Worm (Caenorhabditis elegans) whole organism, young adult: ENCODE data around the gene col-88.

ENCODE experiments used
- B0336.3 ChIP-seq: fragments of 200-800 bp; sonication (Bioruptor generic); IDR thresholded peaks from 2 replicates; pipeline ENCODE4 v1.3.6; 2022; ENCODE audit warnings: missing genetic modification characterization, missing compliant biosample characterization
- F57C9.4 ChIP-seq: sonication (generic microtip); optimal IDR thresholded peaks from 2 replicates; lab custom pipeline; 2017; ENCODE audit warnings: mild to moderate bottlenecking, missing genetic modification characterization, missing compliant biosample characterization
- ceh-100 ChIP-seq: fragments of 200-800 bp; sonication (Bioruptor generic); IDR thresholded peaks from 2 replicates; pipeline ENCODE4 v1.3.6; 2022; ENCODE audit warnings: missing genetic modification reagents, missing genetic modification characterization, missing compliant biosample characterization
- ekl-4 ChIP-seq: fragments of 200-800 bp; sonication (Bioruptor generic); IDR thresholded peaks from 2 replicates; pipeline ENCODE4 v1.3.6; 2022; ENCODE audit warnings: missing genetic modification reagents, missing genetic modification characterization, missing compliant biosample characterization
- snpc-1.1 ChIP-seq: sonication (generic microtip); optimal IDR thresholded peaks from 2 replicates; lab custom pipeline; 2017; ENCODE audit warnings: missing genetic modification characterization, mild to moderate bottlenecking, missing compliant biosample characterization, antibody characterized with exemption, moderate library complexity, missing genotype, missing genetic modification reagents; ENCODE audit not compliant: insufficient read depth
- unc-62 ChIP-seq: fragments of 150-350 bp; optimal IDR thresholded peaks from 2 replicates; lab custom pipeline; 2014; ENCODE audit warnings: missing biosample characterization, missing genetic modification reagents, missing genetic modification characterization

Gene col-88

DNA sequence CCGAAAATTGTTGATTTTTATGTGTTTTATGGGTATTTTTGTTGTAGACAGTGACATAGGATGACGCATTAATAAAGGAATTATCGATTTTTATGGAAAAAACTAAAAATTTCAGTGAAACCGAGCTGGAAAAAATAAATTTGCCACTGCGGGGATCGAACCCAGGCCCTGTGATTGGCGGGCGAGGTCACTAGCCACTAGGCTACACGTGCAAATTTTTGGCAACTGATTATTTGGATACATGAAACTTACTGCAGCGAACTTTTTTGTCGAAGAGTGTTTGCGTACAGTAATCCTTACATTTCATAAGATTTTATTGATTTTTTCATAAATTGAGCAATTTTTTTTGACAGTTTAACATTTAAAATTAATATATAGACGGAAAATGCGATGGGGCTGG, 48.3 kb downstream of the col-88 start (continued):
- peak; percentile 16 for TF ChIP-seq snpc-1.1 (tag; lab: Kevin White, UChicago)
- TF ChIP-seq B0336.3 (GFP tag; lab: Robert Waterston, UW), result peak; percentile 76
- no peak for TF ChIP-seq unc-62 (GFP tag; lab: Kevin White, UChicago)
- TF ChIP-seq ceh-100 (GFP tag; lab: Robert Waterston, UW), result peak; percentile 62
- TF ChIP-seq F57C9.4 (tag; lab: Kevin White, UChicago), result peak; percentile 74
- TF ChIP-seq ekl-4 (GFP tag; lab: Robert Waterston, UW), result peak; percentile 75
